Fruit fly (Drosophila melanogaster): ENCODE measurements around the gene CG2126.
A peak's percentile ranks its signal among the peaks of the same experiment; 100 is the strongest.

Gene CG2126

dm6 chr3R:31747429-31748048 lies 28.9 kb downstream of the CG2126 start, which contains the start of the genes nero and CG1910 (continued):
- TF ChIP-seq CG18764 (GFP tag; optimal IDR thresholded peaks at IDR 0.05) (no peak), dimm (GFP tag; IDR thresholded peaks at IDR 0.05) (no peak), PHDP (tag; optimal IDR thresholded peaks at IDR 0.05) (no peak), CrebB (tag; optimal IDR thresholded peaks at IDR 0.05) (no peak), CG14014 (GFP tag; IDR thresholded peaks at IDR 0.05) (no peak), CG10209 (GFP tag; optimal IDR thresholded peaks at IDR 0.05) (no peak), ham (GFP tag; IDR thresholded peaks at IDR 0.05) (no peak), HLH4C (GFP tag; IDR thresholded peaks at IDR 0.05; ENCODE audit: partially characterized antibody) (no peak), usp (GFP tag; optimal IDR thresholded peaks at IDR 0.05) (no peak), lola (GFP tag; optimal IDR thresholded peaks at IDR 0.05) (no peak), gt (GFP tag; IDR thresholded peaks at IDR 0.05) (no peak), CG17361 (GFP tag; IDR thresholded peaks at IDR 0.05) (no peak), Awh (GFP tag; IDR thresholded peaks at IDR 0.05) (no peak), Sox102F (GFP tag; optimal IDR thresholded peaks at IDR 0.05) (no peak), CG11560 (tag; IDR thresholded peaks at IDR 0.05) (no peak), CG15479 (GFP tag; optimal IDR thresholded peaks at IDR 0.05) (peak; percentile 84), CG18599 (GFP tag; optimal IDR thresholded peaks at IDR 0.05) (peak; percentile 20), chn (GFP tag; optimal IDR thresholded peaks at IDR 0.05) (no peak), CG13287 (GFP tag; IDR thresholded peaks at IDR 0.05; ENCODE audit: partially characterized antibody) (no peak), CG7987 (GFP tag; optimal IDR thresholded peaks at IDR 0.05) (peak; percentile 19), Antp (GFP tag; optimal IDR thresholded peaks at IDR 0.05) (no peak), CG11247 (GFP tag; IDR thresholded peaks at IDR 0.05) (no peak), lab (GFP tag; optimal IDR thresholded peaks at IDR 0.05) (no peak), D19A (tag; optimal IDR thresholded peaks at IDR 0.05) (no peak), CG34376 (GFP tag; optimal IDR thresholded peaks at IDR 0.05) (no peak), fd64A (GFP tag; optimal IDR thresholded peaks at IDR 0.05) (no peak), CG32767 (GFP tag; IDR thresholded peaks at IDR 0.05) (no peak), knrl (GFP tag; IDR thresholded peaks at IDR 0.05; ENCODE audit: partially characterized antibody) (no peak), CG6654 (GFP tag; optimal IDR thresholded peaks at IDR 0.05) (no peak), salm (tag; optimal IDR thresholded peaks at IDR 0.05) (no peak), unc-4 (GFP tag; IDR thresholded peaks at IDR 0.05; ENCODE audit: partially characterized antibody) (no peak), Usf (GFP tag; optimal IDR thresholded peaks at IDR 0.05) (no peak), btn (GFP tag; optimal IDR thresholded peaks at IDR 0.05) (no peak), CG16779 (GFP tag; IDR thresholded peaks at IDR 0.05) (no peak), CG6854 (GFP tag; optimal IDR thresholded peaks at IDR 0.05) (no peak), ash1 (GFP tag; optimal IDR thresholded peaks at IDR 0.05) (no peak), peb (GFP tag; IDR thresholded peaks at IDR 0.05) (no peak), CG31365 (tag; optimal IDR thresholded peaks at IDR 0.05) (peak; percentile 18)

- TF ChIP-seq Lhr (GFP tag; optimal IDR thresholded peaks at IDR 0.05) (no peak), CG10959 (GFP tag; IDR thresholded peaks at IDR 0.05) (no peak), br (optimal IDR thresholded peaks at IDR 0.05) (no peak), CG6813 (GFP tag; optimal IDR thresholded peaks at IDR 0.05) (no peak), phol (tag; optimal IDR thresholded peaks at IDR 0.05) (peak; percentile 56), CG7357 (GFP tag; IDR thresholded peaks at IDR 0.05) (no peak), CG8944 (GFP tag; optimal IDR thresholded peaks at IDR 0.05) (no peak), sd (tag; optimal IDR thresholded peaks at IDR 0.05) (peak; percentile 76), Dll (GFP tag; IDR thresholded peaks at IDR 0.05; ENCODE audit: partially characterized antibody) (peak; percentile 26; the same call in 1 of the 4 replicates), nerfin-2 (GFP tag; IDR thresholded peaks at IDR 0.05; ENCODE audit: partially characterized antibody) (no peak), Fer3 (tag; optimal IDR thresholded peaks at IDR 0.05) (no peak), CG8478 (optimal IDR thresholded peaks at IDR 0.05) (no peak), Six4 (GFP tag; optimal IDR thresholded peaks at IDR 0.05) (no peak), vvl (GFP tag; IDR thresholded peaks at IDR 0.05) (peak; percentile 16; the same call in 1 of the 2 replicates), hth (optimal IDR thresholded peaks at IDR 0.05) (no peak)
These were observed 30.8 kb downstream of the CG2126 start, which contains the start of gene awd for dm6 chr3R:31745629-31746081. awd (minus strand) TSS chr3R:31746077.

All from whole organism, embryonic.